Fruit fly (Drosophila melanogaster) whole organism, embryonic: Measurements from ENCODE around the gene crol.

ENCODE experiments used
- Awh ChIP-seq: fragments of 200-800 bp; sonication (Bioruptor generic); IDR thresholded peaks from 2 replicates; pipeline ENCODE4, ENCODE4 v1.3.6; 2022; ENCODE audit warnings: missing biosample characterization, missing genetic modification characterization
- CG10274 ChIP-seq: fragments of 200-800 bp; sonication (Bioruptor generic); optimal IDR thresholded peaks from 3 replicates; lab custom pipeline; 2017; ENCODE audit warnings: missing biosample characterization, mild to moderate bottlenecking, missing genetic modification characterization
- CG11696 ChIP-seq: fragments of 200-800 bp; sonication (Bioruptor generic); IDR thresholded peaks from 2 replicates; pipeline ENCODE4 v1.3.6; 2022; ENCODE audit warnings: missing biosample characterization, missing genetic modification characterization
- CG12155 ChIP-seq: fragments of 200-800 bp; sonication (Bioruptor generic); optimal IDR thresholded peaks from 3 replicates; lab custom pipeline; 2016; ENCODE audit warnings: missing biosample characterization, missing genetic modification characterization
- CG1233 ChIP-seq: fragments of 200-800 bp; sonication (Bioruptor generic); optimal IDR thresholded peaks from 4 replicates; lab custom pipeline; 2018; ENCODE audit warnings: missing biosample characterization, mild to moderate bottlenecking, missing genetic modification characterization
- CG12391 ChIP-seq: fragments of 200-800 bp; sonication (Bioruptor generic); optimal IDR thresholded peaks from 3 replicates; lab custom pipeline; 2018; ENCODE audit warnings: missing biosample characterization, mild to moderate bottlenecking, missing genetic modification characterization, moderate library complexity
- CG13296 ChIP-seq: fragments of 200-800 bp; sonication (Bioruptor generic); optimal IDR thresholded peaks from 3 replicates; lab custom pipeline; 2018; ENCODE audit warnings: missing biosample characterization, mild to moderate bottlenecking, missing genetic modification characterization
- CG17802 ChIP-seq: fragments of 200-800 bp; sonication (Bioruptor generic); optimal IDR thresholded peaks from 2 replicates; lab custom pipeline; 2018; ENCODE audit warnings: missing biosample characterization, mild to moderate bottlenecking, missing genetic modification characterization, moderate library complexity
- CG17912 ChIP-seq: fragments of 200-800 bp; sonication (Bioruptor generic); optimal IDR thresholded peaks from 2 replicates; lab custom pipeline; 2018; ENCODE audit warnings: missing biosample characterization, mild to moderate bottlenecking, missing genetic modification characterization
- CG2120 ChIP-seq: fragments of 200-800 bp; sonication (Bioruptor generic); optimal IDR thresholded peaks from 3 replicates; lab custom pipeline; 2016; ENCODE audit warnings: missing biosample characterization, missing genetic modification characterization
- CG2129 ChIP-seq: fragments of 200-800 bp; sonication (Bioruptor generic); IDR thresholded peaks from 2 replicates; pipeline ENCODE4 v1.3.6; 2022; ENCODE audit warnings: missing biosample characterization, missing genetic modification characterization; ENCODE audit not compliant: partially characterized antibody
- CG2889 ChIP-seq: fragments of 200-800 bp; sonication (Bioruptor generic); IDR thresholded peaks from 3 replicates; pipeline ENCODE4 v1.3.6; 2022; ENCODE audit warnings: missing biosample characterization, missing genetic modification characterization
- CG32532 ChIP-seq: fragments of 200-800 bp; sonication (Bioruptor generic); IDR thresholded peaks from 2 replicates; pipeline ENCODE4 v1.3.6; 2022; ENCODE audit warnings: missing biosample characterization, missing genetic modification characterization
- CG33557 ChIP-seq: fragments of 200-800 bp; sonication (Bioruptor generic); optimal IDR thresholded peaks from 2 replicates; lab custom pipeline; 2019; ENCODE audit warnings: missing biosample characterization, mild to moderate bottlenecking, missing genetic modification characterization, moderate library complexity
- CG34376 ChIP-seq: fragments of 200-800 bp; sonication (Bioruptor generic); optimal IDR thresholded peaks from 2 replicates; lab custom pipeline; 2018; ENCODE audit warnings: missing biosample characterization, mild to moderate bottlenecking, missing genetic modification characterization
- CG34422 ChIP-seq: fragments of 200-800 bp; sonication (Bioruptor generic); IDR thresholded peaks from 3 replicates; pipeline ENCODE4 v1.3.6; 2022; ENCODE audit warnings: missing biosample characterization, missing genetic modification characterization
- CG4404 ChIP-seq: fragments of 200-800 bp; sonication (Bioruptor generic); IDR thresholded peaks from 2 replicates; pipeline ENCODE4 v1.3.6; 2022; ENCODE audit warnings: missing biosample characterization, missing genetic modification characterization
- CG6791 ChIP-seq: fragments of 200-800 bp; sonication (Bioruptor generic); IDR thresholded peaks from 3 replicates; pipeline ENCODE4 v1.3.6; 2022; ENCODE audit warnings: missing biosample characterization, missing genetic modification characterization; ENCODE audit not compliant: partially characterized antibody
- CG7786 ChIP-seq: fragments of 200-800 bp; sonication (Bioruptor generic); optimal IDR thresholded peaks from 2 replicates; lab custom pipeline; 2016; ENCODE audit warnings: missing biosample characterization, missing genetic modification characterization
- CG7963 ChIP-seq: fragments of 200-800 bp; sonication (Bioruptor generic); IDR thresholded peaks from 3 replicates; pipeline ENCODE4 v1.3.6; 2022; ENCODE audit warnings: missing biosample characterization, missing genetic modification characterization; ENCODE audit not compliant: partially characterized antibody
- Dfd ChIP-seq, 2 experiments: fragments of >200 bp; optimal IDR thresholded peaks; 2 replicates each; lab custom pipeline; 2017; ENCODE audit warnings: missing biosample characterization in 2 of 2, missing genetic modification characterization in 2 of 2
- Fer2 ChIP-seq: fragments of 200-800 bp; sonication (Bioruptor generic); optimal IDR thresholded peaks from 2 replicates; lab custom pipeline; 2018; ENCODE audit warnings: missing biosample characterization, mild to moderate bottlenecking, missing genetic modification characterization, moderate library complexity
- Gug ChIP-seq: fragments of 200-800 bp; sonication (Bioruptor generic); IDR thresholded peaks from 4 replicates; pipeline ENCODE4 v1.3.6; 2022; ENCODE audit warnings: missing biosample characterization, missing genetic modification characterization
- Hmr ChIP-seq: fragments of 200-800 bp; sonication (Bioruptor generic); optimal IDR thresholded peaks from 3 replicates; lab custom pipeline; 2017; ENCODE audit warnings: mild to moderate bottlenecking, missing biosample characterization, missing genetic modification reagents, missing genetic modification characterization
- Hmx ChIP-seq: fragments of 200-800 bp; sonication (Bioruptor generic); optimal IDR thresholded peaks from 2 replicates; lab custom pipeline; 2016; ENCODE audit warnings: missing biosample characterization, missing genetic modification characterization
- NC2α ChIP-seq: fragments of 200-800 bp; sonication (Bioruptor generic); optimal IDR thresholded peaks from 2 replicates; lab custom pipeline; 2016; ENCODE audit warnings: missing biosample characterization, missing genetic modification characterization
- NfI ChIP-seq: fragments of 200-800 bp; sonication (Bioruptor generic); optimal IDR thresholded peaks from 3 replicates; lab custom pipeline; 2018; ENCODE audit warnings: missing biosample characterization, mild to moderate bottlenecking, missing genetic modification characterization, moderate library complexity
- Scr ChIP-seq: fragments of 200-800 bp; sonication (Bioruptor generic); IDR thresholded peaks from 2 replicates; pipeline ENCODE4 v1.3.6; 2022; ENCODE audit warnings: missing biosample characterization, missing genetic modification characterization; ENCODE audit not compliant: partially characterized antibody
- Sry-β ChIP-seq: fragments of 200-800 bp; sonication (Bioruptor generic); optimal IDR thresholded peaks from 2 replicates; lab custom pipeline; 2018; ENCODE audit warnings: missing biosample characterization, mild to moderate bottlenecking, missing genetic modification characterization, moderate library complexity
- Sry-δ ChIP-seq: fragments of 200-800 bp; sonication (Bioruptor generic); optimal IDR thresholded peaks from 2 replicates; lab custom pipeline; 2016; ENCODE audit warnings: missing biosample characterization, missing genetic modification characterization
- Usf ChIP-seq: fragments of 200-800 bp; sonication (Bioruptor generic); optimal IDR thresholded peaks from 2 replicates; lab custom pipeline; 2017; ENCODE audit warnings: missing genotype, missing biosample characterization, missing genetic modification characterization
- ab ChIP-seq: fragments of 200-800 bp; sonication (Bioruptor generic); optimal IDR thresholded peaks from 2 replicates; lab custom pipeline; 2016; ENCODE audit warnings: missing biosample characterization, missing genetic modification characterization
- aop ChIP-seq: fragments of 200-800 bp; sonication (Bioruptor generic); IDR thresholded peaks from 2 replicates; pipeline ENCODE4 v1.3.6; 2022; ENCODE audit warnings: missing biosample characterization, missing genetic modification characterization
- cato ChIP-seq: fragments of 200-800 bp; sonication (Bioruptor generic); optimal IDR thresholded peaks from 2 replicates; lab custom pipeline; 2016; ENCODE audit warnings: missing biosample characterization, missing genetic modification characterization, borderline replicate concordance
- caup ChIP-seq: fragments of 200-800 bp; sonication (Bioruptor generic); optimal IDR thresholded peaks from 3 replicates; lab custom pipeline; 2017; ENCODE audit warnings: missing biosample characterization, mild to moderate bottlenecking, missing genetic modification characterization, moderate library complexity; ENCODE audit not compliant: severe bottlenecking
- da ChIP-seq: fragments of 200-800 bp; sonication (Bioruptor generic); optimal IDR thresholded peaks from 2 replicates; lab custom pipeline; 2016; ENCODE audit warnings: missing biosample characterization, missing genetic modification characterization
- dan ChIP-seq: fragments of 200-800 bp; sonication (Bioruptor generic); IDR thresholded peaks from 2 replicates; pipeline ENCODE4 v1.3.6; 2022; ENCODE audit warnings: missing biosample characterization, missing genetic modification characterization
- disco-r ChIP-seq: fragments of 200-800 bp; sonication (Bioruptor generic); optimal IDR thresholded peaks from 2 replicates; lab custom pipeline; 2016; ENCODE audit warnings: missing biosample characterization, missing genetic modification characterization
- grn ChIP-seq: fragments of 200-800 bp; sonication (Bioruptor generic); optimal IDR thresholded peaks from 3 replicates; lab custom pipeline; 2017; ENCODE audit warnings: missing biosample characterization, missing genetic modification characterization
- gsb-n ChIP-seq: fragments of 200-800 bp; sonication (Bioruptor generic); optimal IDR thresholded peaks from 3 replicates; lab custom pipeline; 2018; ENCODE audit warnings: missing biosample characterization, mild to moderate bottlenecking, missing genetic modification characterization
- h ChIP-seq: fragments of >200 bp; optimal IDR thresholded peaks from 2 replicates; lab custom pipeline; 2017
- lov ChIP-seq, 2 experiments: fragments of 200-800 bp in 1 of 2; fragments of >200 bp in 1 of 2; sonication (Bioruptor generic) in 1 of 2; IDR thresholded peaks in 1 of 2; optimal IDR thresholded peaks in 1 of 2; 2 replicates in 1 of 2; 3 replicates in 1 of 2; pipeline versions ENCODE4 v1.3.6 to Lab custom; 2017 to 2022; ENCODE audit warnings: missing biosample characterization in 1 of 2, missing genetic modification characterization in 1 of 2
- mam ChIP-seq: fragments of 200-800 bp; sonication (Bioruptor generic); optimal IDR thresholded peaks from 3 replicates; lab custom pipeline; 2016; ENCODE audit warnings: missing biosample characterization, missing genetic modification characterization
- pfk ChIP-seq: fragments of 200-800 bp; sonication (Bioruptor generic); optimal IDR thresholded peaks from 2 replicates; lab custom pipeline; 2018; ENCODE audit warnings: missing biosample characterization, mild to moderate bottlenecking, missing genetic modification characterization, moderate library complexity
- psq ChIP-seq: fragments of 200-800 bp; sonication (Bioruptor generic); optimal IDR thresholded peaks from 2 replicates; lab custom pipeline; 2017; ENCODE audit warnings: missing biosample characterization, missing genetic modification characterization
- sens-2 ChIP-seq: fragments of 200-800 bp; sonication (Bioruptor generic); IDR thresholded peaks from 2 replicates; pipeline ENCODE4 v1.3.6; 2022; ENCODE audit warnings: missing biosample characterization, missing genetic modification characterization
- slbo ChIP-seq: fragments of 200-800 bp; sonication (Bioruptor generic); IDR thresholded peaks from 2 replicates; pipeline ENCODE4 v1.3.6; 2022; ENCODE audit warnings: missing biosample characterization, missing genetic modification characterization
- tio ChIP-seq: fragments of 200-800 bp; sonication (Bioruptor generic); optimal IDR thresholded peaks from 2 replicates; lab custom pipeline; 2017; ENCODE audit warnings: missing biosample characterization, missing genetic modification characterization, inconsistent platforms
- ttk ChIP-seq: fragments of 200-800 bp; sonication (Bioruptor generic); IDR thresholded peaks from 2 replicates; pipeline ENCODE4 v2.1.2; 2022; ENCODE audit warnings: missing biosample characterization, missing genetic modification characterization
- zfh1 ChIP-seq: fragments of 200-800 bp; sonication (Bioruptor generic); IDR thresholded peaks from 3 replicates; pipeline ENCODE4 v1.3.6; 2022; ENCODE audit warnings: missing biosample characterization, missing genetic modification characterization

Gene crol

DNA sequence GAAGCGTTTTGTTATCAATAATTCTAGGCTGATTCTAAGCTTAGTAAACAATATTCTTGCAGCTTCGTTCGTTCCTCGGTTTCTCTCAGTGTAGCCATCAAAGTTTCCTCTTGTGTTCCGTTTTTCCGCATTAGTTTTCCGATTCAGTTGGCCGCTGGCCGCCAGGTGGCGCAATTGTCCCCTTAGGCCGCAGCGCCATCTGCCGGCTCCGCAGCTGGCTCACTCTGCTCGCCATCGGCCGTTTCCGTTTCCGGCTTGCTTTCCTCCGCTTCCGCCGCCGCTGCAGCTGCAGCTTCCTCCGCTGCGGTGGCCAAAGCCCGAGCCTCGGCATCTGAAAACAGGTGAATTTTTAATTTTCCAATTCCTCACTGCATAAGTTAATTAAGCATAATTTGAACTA, 7.1 kb upstream of the crol start (continued):
- TF ChIP-seq lov (optimal IDR thresholded peaks at IDR 0.05; lab: Kevin White, UChicago) = no peak
- peak; percentile 99 for TF ChIP-seq lov (GFP tag; IDR thresholded peaks at IDR 0.05; lab: Robert Waterston, UW)
- TF ChIP-seq grn (GFP tag; lab: Kevin White, UChicago) = peak; percentile 80
- peak; percentile 97 for TF ChIP-seq NC2α (GFP tag; lab: Kevin White, UChicago)
- peak; percentile 76 for TF ChIP-seq CG7786
- peak; percentile 38 for TF ChIP-seq ab
- peak; percentile 83 for TF ChIP-seq CG12391 (tag; lab: Kevin White, UChicago)
- no peak for TF ChIP-seq CG2129 (GFP tag; lab: Robert Waterston, UW)
- peak; percentile 81 for TF ChIP-seq tio (GFP tag; lab: Kevin White, UChicago)
- no peak for TF ChIP-seq Scr (GFP tag; lab: Robert Waterston, UW)
- TF ChIP-seq CG10274 (GFP tag; lab: Kevin White, UChicago) = peak; percentile 92
- TF ChIP-seq mam (GFP tag; lab: Kevin White, UChicago) = peak; percentile 79
- TF ChIP-seq CG34422 (GFP tag; lab: Robert Waterston, UW) = peak; percentile 88
- peak; percentile 78 for TF ChIP-seq CG12155 (GFP tag; lab: Kevin White, UChicago)
- peak; percentile 77 for TF ChIP-seq Fer2
- peak; percentile 83 for TF ChIP-seq pfk
- peak; percentile 95 for TF ChIP-seq Hmr (GFP tag; lab: Kevin White, UChicago)
- no peak for TF ChIP-seq Dfd (GFP tag; optimal IDR thresholded peaks at IDR 0.05; lab: Kevin White, UChicago)
- no peak for TF ChIP-seq Hmx
- peak; percentile 74 for TF ChIP-seq psq
- TF ChIP-seq CG11696 = peak; percentile 85
- peak; percentile 90 for TF ChIP-seq CG32532 (GFP tag; lab: Robert Waterston, UW)
- TF ChIP-seq CG17802 (tag; lab: Kevin White, UChicago) = peak; percentile 91
- peak; percentile 97 for TF ChIP-seq zfh1
- TF ChIP-seq Awh (GFP tag; lab: Robert Waterston, UW) = peak; percentile 96
- TF ChIP-seq CG17912 (GFP tag; lab: Kevin White, UChicago) = peak; percentile 95
- peak; percentile 94 for TF ChIP-seq cato
- peak; percentile 52 for TF ChIP-seq h (lab: Kevin White, UChicago)
- peak; percentile 94 for TF ChIP-seq disco-r (GFP tag; lab: Kevin White, UChicago)
- peak; percentile 48; the same call in 1 of the 3 replicates for TF ChIP-seq CG6791 (GFP tag; lab: Robert Waterston, UW)
- peak; percentile 87 for TF ChIP-seq Gug
- TF ChIP-seq aop (GFP tag; lab: Robert Waterston, UW) = peak; percentile 74; the same call in 1 of the 2 replicates
- peak; percentile 96 for TF ChIP-seq sens-2 (GFP tag; lab: Robert Waterston, UW)
- peak; percentile 91 for TF ChIP-seq gsb-n (tag; lab: Kevin White, UChicago)
- peak; percentile 93 for TF ChIP-seq NfI (GFP tag; lab: Kevin White, UChicago)
- peak; percentile 82 for TF ChIP-seq slbo (GFP tag; lab: Robert Waterston, UW)
- TF ChIP-seq ttk (GFP tag; lab: Robert Waterston, UW) = peak; percentile 88
- peak; percentile 97 for TF ChIP-seq CG1233 (GFP tag; lab: Kevin White, UChicago)
- peak; percentile 99 for TF ChIP-seq caup
- peak; percentile 98 for TF ChIP-seq CG34376 (GFP tag; lab: Kevin White, UChicago)
- peak; percentile 43 for TF ChIP-seq CG2120 (GFP tag; lab: Kevin White, UChicago)
- no peak; the same call in 1 of the 2 replicates for TF ChIP-seq dan (GFP tag; lab: Robert Waterston, UW)
- peak; percentile 77 for TF ChIP-seq Sry-β (GFP tag; lab: Kevin White, UChicago)
- TF ChIP-seq Sry-δ (GFP tag; lab: Kevin White, UChicago) = peak; percentile 64
- peak; percentile 92 for TF ChIP-seq da
- peak; percentile 87 for TF ChIP-seq Usf
- TF ChIP-seq CG7963 (GFP tag; lab: Robert Waterston, UW) = peak; percentile 44; the same call in 1 of the 3 replicates
- TF ChIP-seq CG13296 (GFP tag; lab: Kevin White, UChicago) = peak; percentile 93
- peak; percentile 76 for TF ChIP-seq CG4404 (GFP tag; lab: Robert Waterston, UW)
- TF ChIP-seq CG2889 (GFP tag; lab: Robert Waterston, UW) = peak; percentile 74
- TF ChIP-seq CG33557 (GFP tag; lab: Kevin White, UChicago) = peak; percentile 96
